Fruit fly (Drosophila melanogaster) whole organism, adult: ENCODE results near the gene dl.

ENCODE experiments used
- CG11617 ChIP-seq: fragments of 200-800 bp; sonication (Bioruptor generic); optimal IDR thresholded peaks from 2 replicates; lab custom pipeline; 2017; ENCODE audit warnings: mild to moderate bottlenecking, missing biosample characterization, missing genetic modification reagents, missing genetic modification characterization
- CG12768 ChIP-seq: fragments of 200-800 bp; sonication (Bioruptor generic); optimal IDR thresholded peaks from 2 replicates; lab custom pipeline; 2017; ENCODE audit warnings: missing biosample characterization, missing genetic modification characterization, mild to moderate bottlenecking, moderate library complexity, missing genetic modification reagents
- CG7045 ChIP-seq: fragments of 200-800 bp; sonication (Bioruptor generic); optimal IDR thresholded peaks from 2 replicates; lab custom pipeline; 2017; ENCODE audit warnings: missing biosample characterization, mild to moderate bottlenecking, missing genetic modification characterization
- Clk ChIP-seq: fragments of 200-800 bp; sonication (Bioruptor generic); optimal IDR thresholded peaks from 2 replicates; lab custom pipeline; 2017; ENCODE audit warnings: missing biosample characterization, missing genetic modification characterization
- Hr96 ChIP-seq: fragments of 200-800 bp; sonication (Bioruptor generic); optimal IDR thresholded peaks from 2 replicates; lab custom pipeline; 2016; ENCODE audit warnings: missing biosample characterization, missing genetic modification characterization
- Mnt ChIP-seq: fragments of 200-800 bp; sonication (Bioruptor generic); optimal IDR thresholded peaks from 2 replicates; lab custom pipeline; 2016; ENCODE audit warnings: missing biosample characterization, mild to moderate bottlenecking, missing genetic modification characterization
- cic ChIP-seq: fragments of 200-800 bp; sonication (Bioruptor generic); optimal IDR thresholded peaks from 2 replicates; lab custom pipeline; 2017; ENCODE audit warnings: missing biosample characterization, mild to moderate bottlenecking, missing genetic modification characterization, moderate library complexity
- cnc ChIP-seq, 2 experiments: fragments of >200 bp; optimal IDR thresholded peaks; 2 replicates each; lab custom pipeline; 2017
- pad ChIP-seq: fragments of 200-800 bp; sonication (Bioruptor generic); optimal IDR thresholded peaks from 3 replicates; lab custom pipeline; 2017; ENCODE audit warnings: missing biosample characterization, missing genetic modification characterization, mild to moderate bottlenecking, moderate library complexity, missing genetic modification reagents
- toe ChIP-seq: fragments of 200-800 bp; sonication (Bioruptor generic); optimal IDR thresholded peaks from 2 replicates; lab custom pipeline; 2016; ENCODE audit warnings: missing biosample characterization, missing genetic modification characterization

dm6 chr2L:17412533-17412932 is 37.6 kb downstream of the dl start, which contains the start of gene Rsph9:
- TF ChIP-seq cic (GFP tag; lab: Kevin White, UChicago) (no peak), pad (GFP tag; lab: Kevin White, UChicago) (no peak), cnc (optimal IDR thresholded peaks at IDR 0.05; lab: Kevin White, UChicago) (no peak), Mnt (no peak), CG7045 (GFP tag; lab: Kevin White, UChicago) (no peak), Clk (GFP tag; lab: Kevin White, UChicago) (no peak), CG11617 (no peak), Hr96 (no peak), CG12768 (GFP tag; lab: Kevin White, UChicago) (no peak), toe (GFP tag; lab: Kevin White, UChicago) (no peak)
